Fruit fly (Drosophila melanogaster): Measurements from ENCODE around the gene CG4116.

The CG4116 gene

dm6 chrX:3031752-3032151 lies 35.6 kb downstream of the CG4116 start (continued):
- TF ChIP-seq CG18476 (GFP tag; optimal IDR thresholded peaks at IDR 0.05), result peak; percentile 20
- no peak for TF ChIP-seq GATAe (GFP tag; conservative IDR thresholded peaks at IDR 0.05)
- TF ChIP-seq lilli (GFP tag; optimal IDR thresholded peaks at IDR 0.05), result no peak
- TF ChIP-seq CG11695 (GFP tag; IDR thresholded peaks at IDR 0.05), result no peak
- no peak for TF ChIP-seq MTF-1 (GFP tag; optimal IDR thresholded peaks at IDR 0.05; ENCODE audit: borderline replicate concordance)
- no peak for TF ChIP-seq Tbp (GFP tag; optimal IDR thresholded peaks at IDR 0.05)
- TF ChIP-seq knrl (GFP tag; IDR thresholded peaks at IDR 0.05; ENCODE audit: partially characterized antibody), result no peak
- no peak for TF ChIP-seq danr (GFP tag; IDR thresholded peaks at IDR 0.05)
- no peak for TF ChIP-seq CG1647 (GFP tag; optimal IDR thresholded peaks at IDR 0.05)
- 0 out of 3 replicates have a peak, but pooled peaks have one; percentile 33 for TF ChIP-seq Dbx (GFP tag; IDR thresholded peaks at IDR 0.05)
- TF ChIP-seq bsh (GFP tag; optimal IDR thresholded peaks at IDR 0.05), result peak in 1 of 2 experiments; percentile 24
- peak; percentile 38 for TF ChIP-seq CG2712 (tag; optimal IDR thresholded peaks at IDR 0.05)
- no peak for TF ChIP-seq CG34422 (GFP tag; IDR thresholded peaks at IDR 0.05)
- TF ChIP-seq CG16863 (GFP tag; optimal IDR thresholded peaks at IDR 0.05), result no peak
- TF ChIP-seq Oli (tag; optimal IDR thresholded peaks at IDR 0.05), result peak; percentile 18
- no peak for TF ChIP-seq inv (GFP tag; IDR thresholded peaks at IDR 0.05; ENCODE audit: partially characterized antibody)
- peak; percentile 8 for TF ChIP-seq CG17359 (tag; optimal IDR thresholded peaks at IDR 0.05)
- TF ChIP-seq Blimp-1 (GFP tag; optimal IDR thresholded peaks at IDR 0.05), result peak; percentile 13
- TF ChIP-seq pan (optimal IDR thresholded peaks at IDR 0.05), result no peak
- no peak for TF ChIP-seq pan (GFP tag; optimal IDR thresholded peaks at IDR 0.05 in 1 of 2, IDR thresholded peaks at IDR 0.05 in 1 of 2)
- TF ChIP-seq aop (GFP tag; IDR thresholded peaks at IDR 0.05), result no peak
- peak; percentile 1 for TF ChIP-seq Sox100B (GFP tag; optimal IDR thresholded peaks at IDR 0.05)
- peak; percentile 37 for TF ChIP-seq CG11504 (tag; optimal IDR thresholded peaks at IDR 0.05)
- TF ChIP-seq shn (GFP tag; optimal IDR thresholded peaks at IDR 0.05), result no peak
- peak; percentile 42 for TF ChIP-seq gem (tag; optimal IDR thresholded peaks at IDR 0.05)
- no peak for TF ChIP-seq nom (GFP tag; optimal IDR thresholded peaks at IDR 0.05)
- peak; percentile 2 for TF ChIP-seq CG5180 (GFP tag; optimal IDR thresholded peaks at IDR 0.05)
- TF ChIP-seq Ssrp (tag; optimal IDR thresholded peaks at IDR 0.05), result peak; percentile 12
- TF ChIP-seq slp2 (GFP tag; optimal IDR thresholded peaks at IDR 0.05), result no peak
- peak; percentile 43 for TF ChIP-seq slbo (GFP tag; IDR thresholded peaks at IDR 0.05)
- TF ChIP-seq Xbp1 (GFP tag; optimal IDR thresholded peaks at IDR 0.05), result no peak
- no peak for TF ChIP-seq Ravus (GFP tag; IDR thresholded peaks at IDR 0.05)
- TF ChIP-seq CG17361 (GFP tag; IDR thresholded peaks at IDR 0.05), result 0 out of 3 replicates have a peak, but pooled peaks have one; percentile 30
- no peak for TF ChIP-seq CG8089 (GFP tag; optimal IDR thresholded peaks at IDR 0.05)
- no peak for TF ChIP-seq Dad (GFP tag; optimal IDR thresholded peaks at IDR 0.05)
- peak; percentile 29 for TF ChIP-seq CG2120 (GFP tag; optimal IDR thresholded peaks at IDR 0.05)
- TF ChIP-seq CG17568 (GFP tag; optimal IDR thresholded peaks at IDR 0.05), result no peak
- no peak for TF ChIP-seq Neu2 (GFP tag; optimal IDR thresholded peaks at IDR 0.05; ENCODE audit: borderline replicate concordance)
- TF ChIP-seq CG13287 (GFP tag; IDR thresholded peaks at IDR 0.05; ENCODE audit: partially characterized antibody), result no peak
- peak; percentile 17 for TF ChIP-seq phol (tag; optimal IDR thresholded peaks at IDR 0.05)
- TF ChIP-seq abd-A (tag; optimal IDR thresholded peaks at IDR 0.05), result peak; percentile 25
- TF ChIP-seq CG32767 (GFP tag; IDR thresholded peaks at IDR 0.05), result no peak
- peak; percentile 17 for TF ChIP-seq CG30403 (GFP tag; optimal IDR thresholded peaks at IDR 0.05)
- TF ChIP-seq CG32532 (GFP tag; IDR thresholded peaks at IDR 0.05), result peak; percentile 41; the same call in 1 of the 2 replicates
- no peak for TF ChIP-seq CG2129 (GFP tag; IDR thresholded peaks at IDR 0.05; ENCODE audit: partially characterized antibody)
- TF ChIP-seq CG7987 (GFP tag; optimal IDR thresholded peaks at IDR 0.05), result no peak
- TF ChIP-seq sc (optimal IDR thresholded peaks at IDR 0.05), result no peak
- no peak for TF ChIP-seq sc (GFP tag; optimal IDR thresholded peaks at IDR 0.05)
- TF ChIP-seq CG18262 (tag; optimal IDR thresholded peaks at IDR 0.05), result no peak
- TF ChIP-seq CG7745 (tag; optimal IDR thresholded peaks at IDR 0.05), result no peak
- peak; percentile 1 for TF ChIP-seq unpg (GFP tag; optimal IDR thresholded peaks at IDR 0.05)
